Fruit fly (Drosophila melanogaster) whole organism, embryonic: ENCODE data around the gene CG13390.

Experiments
- Ada2b ChIP-seq: fragments of 200-800 bp; sonication (Bioruptor generic); IDR thresholded peaks from 2 replicates; pipeline ENCODE4 v1.3.6; 2022; ENCODE audit warnings: missing biosample characterization, missing genetic modification characterization
- Bteb2 ChIP-seq: fragments of 200-800 bp; sonication (Bioruptor generic); optimal IDR thresholded peaks from 2 replicates; lab custom pipeline; 2016; ENCODE audit warnings: missing biosample characterization, missing genetic modification characterization
- CG10267 ChIP-seq: fragments of 200-800 bp; sonication (Bioruptor generic); optimal IDR thresholded peaks from 2 replicates; lab custom pipeline; 2018; ENCODE audit warnings: missing biosample characterization, mild to moderate bottlenecking, missing genetic modification characterization, moderate library complexity
- CG10543 ChIP-seq: fragments of 200-800 bp; sonication (Bioruptor generic); optimal IDR thresholded peaks from 3 replicates; lab custom pipeline; 2017; ENCODE audit warnings: missing biosample characterization, mild to moderate bottlenecking, missing genetic modification characterization, moderate library complexity
- CG11723 ChIP-seq: fragments of 200-800 bp; sonication (Bioruptor generic); optimal IDR thresholded peaks from 2 replicates; lab custom pipeline; 2017; ENCODE audit warnings: missing biosample characterization, mild to moderate bottlenecking, missing genetic modification characterization
- CG17568 ChIP-seq: fragments of 200-800 bp; sonication (Bioruptor generic); optimal IDR thresholded peaks from 2 replicates; lab custom pipeline; 2018; ENCODE audit warnings: missing biosample characterization, mild to moderate bottlenecking, missing genetic modification characterization, moderate library complexity
- CG18011 ChIP-seq: fragments of 200-800 bp; sonication (Bioruptor generic); optimal IDR thresholded peaks from 2 replicates; lab custom pipeline; 2017; ENCODE audit warnings: missing biosample characterization, missing genetic modification characterization, mild to moderate bottlenecking, moderate library complexity, missing genotype
- CG2889 ChIP-seq: fragments of 200-800 bp; sonication (Bioruptor generic); IDR thresholded peaks from 3 replicates; pipeline ENCODE4 v1.3.6; 2022; ENCODE audit warnings: missing biosample characterization, missing genetic modification characterization
- CG31224 ChIP-seq: fragments of 200-800 bp; sonication (Bioruptor generic); IDR thresholded peaks from 2 replicates; pipeline ENCODE4 v1.3.6; 2022; ENCODE audit warnings: missing biosample characterization, missing genetic modification characterization
- CG31441 ChIP-seq: fragments of 200-800 bp; sonication (Bioruptor generic); IDR thresholded peaks from 2 replicates; pipeline ENCODE4 v1.3.6; 2022; ENCODE audit warnings: missing biosample characterization, missing genetic modification characterization
- CG3163 ChIP-seq: fragments of 200-800 bp; sonication (Bioruptor generic); optimal IDR thresholded peaks from 3 replicates; lab custom pipeline; 2016; ENCODE audit warnings: missing biosample characterization, missing genetic modification characterization
- CG34224 ChIP-seq: fragments of 200-800 bp; sonication (Bioruptor generic); IDR thresholded peaks from 3 replicates; pipeline ENCODE4 v1.3.6; 2022; ENCODE audit warnings: missing biosample characterization, missing genetic modification characterization; ENCODE audit not compliant: partially characterized antibody
- CG4360 ChIP-seq: fragments of 200-800 bp; sonication (Bioruptor generic); IDR thresholded peaks from 2 replicates; pipeline ENCODE4 v1.3.6; 2022; ENCODE audit warnings: missing biosample characterization, missing genetic modification characterization
- CG43689 ChIP-seq: fragments of 200-800 bp; sonication (Bioruptor generic); IDR thresholded peaks from 2 replicates; pipeline ENCODE4 v1.3.6; 2022; ENCODE audit warnings: missing biosample characterization, missing genetic modification characterization
- CG5245 ChIP-seq: fragments of 200-800 bp; sonication (Bioruptor generic); optimal IDR thresholded peaks from 3 replicates; lab custom pipeline; 2016; ENCODE audit warnings: missing biosample characterization, missing genetic modification characterization
- ERR ChIP-seq: fragments of 200-800 bp; sonication (Bioruptor generic); optimal IDR thresholded peaks from 2 replicates; lab custom pipeline; 2016; ENCODE audit warnings: missing biosample characterization, missing genetic modification characterization
- Fer3 ChIP-seq: fragments of 200-800 bp; sonication (Bioruptor generic); optimal IDR thresholded peaks from 2 replicates; lab custom pipeline; 2018; ENCODE audit warnings: missing biosample characterization, mild to moderate bottlenecking, missing genetic modification characterization, moderate library complexity
- Hr3 ChIP-seq: fragments of 200-800 bp; sonication (Bioruptor generic); optimal IDR thresholded peaks from 3 replicates; lab custom pipeline; 2016; ENCODE audit warnings: missing biosample characterization, missing genetic modification characterization
- MESR4 ChIP-seq: fragments of 200-800 bp; sonication (Bioruptor generic); optimal IDR thresholded peaks from 2 replicates; lab custom pipeline; 2018; ENCODE audit warnings: missing biosample characterization, mild to moderate bottlenecking, missing genetic modification characterization, moderate library complexity
- Med ChIP-seq: fragments of 200-800 bp; sonication (Bioruptor generic); peaks from one replicate; lab custom pipeline; 2016; ENCODE audit warnings: missing biosample characterization, missing genetic modification characterization, mild to moderate bottlenecking, inconsistent platforms, moderate library complexity
- Nf-YA ChIP-seq: fragments of 200-800 bp; sonication (Bioruptor generic); IDR thresholded peaks from 2 replicates; pipeline ENCODE4 v1.3.6; 2022; ENCODE audit warnings: missing biosample characterization, missing genetic modification characterization
- Nf-YB ChIP-seq: fragments of 200-800 bp; sonication (Bioruptor generic); optimal IDR thresholded peaks from 3 replicates; lab custom pipeline; 2019; ENCODE audit warnings: missing biosample characterization, mild to moderate bottlenecking, missing genetic modification characterization, moderate library complexity
- Nf-YC ChIP-seq: fragments of 200-800 bp; optimal IDR thresholded peaks from 3 replicates; lab custom pipeline; 2019; ENCODE audit warnings: missing biosample characterization, mild to moderate bottlenecking, missing genetic modification characterization, moderate library complexity
- Sox102F ChIP-seq: fragments of 200-800 bp; sonication (Bioruptor generic); optimal IDR thresholded peaks from 2 replicates; lab custom pipeline; 2018; ENCODE audit warnings: missing biosample characterization, mild to moderate bottlenecking, missing genetic modification characterization, moderate library complexity
- Stat92E ChIP-seq, 3 experiments: fragments of >200 bp in 2 of 3; fragments of 200-800 bp in 1 of 3; sonication (Bioruptor generic) in 1 of 3; optimal IDR thresholded peaks; 2 replicates each; lab custom pipeline; 2017 to 2019; ENCODE audit warnings: missing biosample characterization in 3 of 3, missing genetic modification characterization in 3 of 3, mild to moderate bottlenecking in 1 of 3, moderate library complexity in 1 of 3
- ash1 ChIP-seq: fragments of 200-800 bp; sonication (Bioruptor generic); optimal IDR thresholded peaks from 2 replicates; lab custom pipeline; 2018; ENCODE audit warnings: missing biosample characterization, mild to moderate bottlenecking, missing genetic modification characterization
- br ChIP-seq: fragments of >200 bp; optimal IDR thresholded peaks from 2 replicates; lab custom pipeline; 2017
- caup ChIP-seq: fragments of 200-800 bp; sonication (Bioruptor generic); optimal IDR thresholded peaks from 3 replicates; lab custom pipeline; 2017; ENCODE audit warnings: missing biosample characterization, mild to moderate bottlenecking, missing genetic modification characterization, moderate library complexity; ENCODE audit not compliant: severe bottlenecking
- crol ChIP-seq: fragments of 200-800 bp; sonication (Bioruptor generic); IDR thresholded peaks from 2 replicates; pipeline ENCODE4 v1.3.6; 2022; ENCODE audit warnings: missing biosample characterization, missing genetic modification characterization
- da ChIP-seq: fragments of 200-800 bp; sonication (Bioruptor generic); optimal IDR thresholded peaks from 2 replicates; lab custom pipeline; 2016; ENCODE audit warnings: missing biosample characterization, missing genetic modification characterization
- emc ChIP-seq: fragments of 200-800 bp; sonication (Bioruptor generic); optimal IDR thresholded peaks from 2 replicates; lab custom pipeline; 2016; ENCODE audit warnings: missing biosample characterization, missing genetic modification characterization
- exex ChIP-seq: fragments of 200-800 bp; sonication (Bioruptor generic); optimal IDR thresholded peaks from 4 replicates; lab custom pipeline; 2018; ENCODE audit warnings: missing biosample characterization, mild to moderate bottlenecking, missing genetic modification characterization, moderate library complexity
- grau ChIP-seq: fragments of 200-800 bp; optimal IDR thresholded peaks from 3 replicates; lab custom pipeline; 2019; ENCODE audit warnings: missing biosample characterization, mild to moderate bottlenecking, missing genetic modification characterization, moderate library complexity
- hb ChIP-seq: fragments of 200-800 bp; sonication (Bioruptor generic); IDR thresholded peaks from 3 replicates; pipeline ENCODE4 v1.3.6; 2022; ENCODE audit warnings: missing biosample characterization, missing genetic modification characterization; ENCODE audit not compliant: partially characterized antibody
- hth ChIP-seq: fragments of >200 bp; optimal IDR thresholded peaks from 2 replicates; lab custom pipeline; 2017; ENCODE audit warnings: inconsistent platforms
- insv ChIP-seq, 2 experiments: fragments of 200-800 bp; sonication (Bioruptor generic); optimal IDR thresholded peaks; 3 replicates each; lab custom pipeline; 2016 to 2018; ENCODE audit warnings: missing biosample characterization in 2 of 2, missing genetic modification characterization in 2 of 2
- inv ChIP-seq: fragments of 200-800 bp; sonication (Bioruptor generic); IDR thresholded peaks from 2 replicates; pipeline ENCODE4 v1.3.6; 2022; ENCODE audit warnings: missing biosample characterization, missing genetic modification characterization; ENCODE audit not compliant: partially characterized antibody
- kay ChIP-seq: fragments of 200-800 bp; sonication (Bioruptor generic); optimal IDR thresholded peaks from 2 replicates; lab custom pipeline; 2016; ENCODE audit warnings: missing biosample characterization, missing genetic modification characterization
- mirr ChIP-seq: fragments of 200-800 bp; sonication (Bioruptor generic); optimal IDR thresholded peaks from 3 replicates; lab custom pipeline; 2018; ENCODE audit warnings: missing biosample characterization, mild to moderate bottlenecking, missing genetic modification characterization
- nerfin-2 ChIP-seq: fragments of 200-800 bp; sonication (Bioruptor generic); IDR thresholded peaks from 2 replicates; pipeline ENCODE4 v1.3.6; 2022; ENCODE audit warnings: missing biosample characterization, missing genetic modification characterization; ENCODE audit not compliant: partially characterized antibody
- pnt ChIP-seq: fragments of 200-800 bp; sonication (Bioruptor generic); optimal IDR thresholded peaks from 3 replicates; lab custom pipeline; 2016; ENCODE audit warnings: missing biosample characterization, missing genetic modification characterization
- sc ChIP-seq, 3 experiments: fragments of >200 bp in 2 of 3; fragments of 200-800 bp in 1 of 3; sonication (Bioruptor generic) in 1 of 3; optimal IDR thresholded peaks; 2 replicates in 2 of 3; 3 replicates in 1 of 3; lab custom pipeline; 2017; ENCODE audit warnings: mild to moderate bottlenecking in 1 of 3, missing biosample characterization in 1 of 3, missing genetic modification characterization in 1 of 3, missing genetic modification reagents in 1 of 3
- slou ChIP-seq: fragments of 200-800 bp; sonication (Bioruptor generic); optimal IDR thresholded peaks from 3 replicates; lab custom pipeline; 2016; ENCODE audit warnings: missing biosample characterization, missing genetic modification characterization
- stc ChIP-seq: fragments of 200-800 bp; sonication (Bioruptor generic); IDR thresholded peaks from 2 replicates; pipeline ENCODE4 v1.3.6; 2022; ENCODE audit warnings: missing biosample characterization, missing genetic modification characterization
- tap ChIP-seq: fragments of 200-800 bp; optimal IDR thresholded peaks from 3 replicates; lab custom pipeline; 2019; ENCODE audit warnings: missing biosample characterization, mild to moderate bottlenecking, missing genetic modification characterization, moderate library complexity
- tgo ChIP-seq: fragments of 200-800 bp; sonication (Bioruptor generic); IDR thresholded peaks from 3 replicates; pipeline ENCODE4 v1.3.6; 2022; ENCODE audit warnings: missing biosample characterization, missing genetic modification characterization
- tio ChIP-seq: fragments of 200-800 bp; sonication (Bioruptor generic); optimal IDR thresholded peaks from 2 replicates; lab custom pipeline; 2017; ENCODE audit warnings: missing biosample characterization, missing genetic modification characterization, inconsistent platforms
- vfl ChIP-seq: fragments of 200-800 bp; sonication (Bioruptor generic); optimal IDR thresholded peaks from 2 replicates; lab custom pipeline; 2016; ENCODE audit warnings: missing biosample characterization, missing genetic modification characterization
- zen ChIP-seq: fragments of 200-800 bp; sonication (Bioruptor generic); optimal IDR thresholded peaks from 3 replicates; lab custom pipeline; 2018; ENCODE audit warnings: missing biosample characterization, mild to moderate bottlenecking, missing genetic modification characterization, moderate library complexity

The CG13390 gene

dm6 chr2L:8384108-8384601, 7.6 kb upstream of the CG13390 start, which contains the start of the genes Dad1 and CG13384 (continued):
- peak; percentile 90 for TF ChIP-seq tap
- no peak for TF ChIP-seq ash1
- no peak for TF ChIP-seq sc (optimal IDR thresholded peaks at IDR 0.05; lab: Kevin White, UChicago)
- peak; percentile 72 for TF ChIP-seq sc (GFP tag; optimal IDR thresholded peaks at IDR 0.05; lab: Kevin White, UChicago)
- TF ChIP-seq Hr3, result peak; percentile 92
- TF ChIP-seq CG18011 (GFP tag; lab: Kevin White, UChicago), result peak; percentile 78
- peak; percentile 83 for TF ChIP-seq Bteb2 (GFP tag; lab: Kevin White, UChicago)
- no peak for TF ChIP-seq br (lab: Kevin White, UChicago)
- peak; percentile 97 for TF ChIP-seq CG31441 (GFP tag; lab: Robert Waterston, UW)
- peak; percentile 95 for TF ChIP-seq Fer3 (tag; lab: Kevin White, UChicago)
- TF ChIP-seq vfl, result peak; percentile 61
- TF ChIP-seq CG34224, result peak; percentile 35; the same call in 2 of the 3 replicates
- TF ChIP-seq Nf-YB, result peak; percentile 81
- TF ChIP-seq Med, result peak; percentile 78
- peak; percentile 84 for TF ChIP-seq CG2889
- TF ChIP-seq CG5245 (GFP tag; lab: Kevin White, UChicago), result peak; percentile 79
- peak; percentile 13 for TF ChIP-seq ERR
- no peak for TF ChIP-seq hb (GFP tag; lab: Robert Waterston, UW)
- TF ChIP-seq slou (GFP tag; lab: Kevin White, UChicago), result peak; percentile 88
- peak; percentile 76 for TF ChIP-seq CG17568 (GFP tag; lab: Kevin White, UChicago)
- no peak for TF ChIP-seq pnt
- TF ChIP-seq Nf-YC (tag; lab: Kevin White, UChicago), result peak; percentile 91
- peak; percentile 83 for TF ChIP-seq Ada2b
- peak; percentile 72 for TF ChIP-seq CG43689 (GFP tag; lab: Robert Waterston, UW)
- peak; percentile 74 for TF ChIP-seq CG11723 (GFP tag; lab: Kevin White, UChicago)
- TF ChIP-seq CG10543, result peak; percentile 95
- TF ChIP-seq exex, result peak; percentile 90
- TF ChIP-seq CG4360, result 0 out of 2 replicates have a peak, but pooled peaks have one; percentile 42
- peak; percentile 52 for TF ChIP-seq mirr
- TF ChIP-seq kay (GFP tag; lab: Kevin White, UChicago), result peak; percentile 57
- peak; percentile 100 for TF ChIP-seq grau (tag; lab: Kevin White, UChicago)
- TF ChIP-seq insv (GFP tag; optimal IDR thresholded peaks at IDR 0.05; lab: Kevin White, UChicago), result peak in 1 of 2 experiments; percentile 64
- TF ChIP-seq Stat92E (GFP tag; optimal IDR thresholded peaks at IDR 0.05; lab: Kevin White, UChicago), result peak in 1 of 3 experiments; percentile 81
- TF ChIP-seq zen (tag; lab: Kevin White, UChicago), result peak; percentile 89
- TF ChIP-seq inv (GFP tag; lab: Robert Waterston, UW), result peak; percentile 47; the same call in 1 of the 2 replicates
- TF ChIP-seq Nf-YA (GFP tag; lab: Robert Waterston, UW), result peak; percentile 47; the same call in 1 of the 2 replicates
- TF ChIP-seq caup (GFP tag; lab: Kevin White, UChicago), result peak; percentile 89
- TF ChIP-seq stc (GFP tag; lab: Robert Waterston, UW), result peak; percentile 89
- peak; percentile 14; the same call in 1 of the 2 replicates for TF ChIP-seq crol (GFP tag; lab: Robert Waterston, UW)
- TF ChIP-seq Sox102F (GFP tag; lab: Kevin White, UChicago), result peak; percentile 91
- peak; percentile 85 for TF ChIP-seq CG31224
- TF ChIP-seq CG3163 (GFP tag; lab: Kevin White, UChicago), result no peak
- TF ChIP-seq hth (lab: Kevin White, UChicago), result no peak
- peak; percentile 92 for TF ChIP-seq CG10267 (tag; lab: Kevin White, UChicago)
- peak; percentile 88 for TF ChIP-seq tio (GFP tag; lab: Kevin White, UChicago)
- no peak for TF ChIP-seq MESR4 (GFP tag; lab: Kevin White, UChicago)
- no peak for TF ChIP-seq emc (GFP tag; lab: Kevin White, UChicago)
- TF ChIP-seq tgo (GFP tag; lab: Robert Waterston, UW), result peak; percentile 94
- no peak for TF ChIP-seq nerfin-2 (GFP tag; lab: Robert Waterston, UW)
- TF ChIP-seq da (GFP tag; lab: Kevin White, UChicago), result no peak
